Worm (Caenorhabditis elegans): ENCODE results near the gene F09B12.7.

DNA sequence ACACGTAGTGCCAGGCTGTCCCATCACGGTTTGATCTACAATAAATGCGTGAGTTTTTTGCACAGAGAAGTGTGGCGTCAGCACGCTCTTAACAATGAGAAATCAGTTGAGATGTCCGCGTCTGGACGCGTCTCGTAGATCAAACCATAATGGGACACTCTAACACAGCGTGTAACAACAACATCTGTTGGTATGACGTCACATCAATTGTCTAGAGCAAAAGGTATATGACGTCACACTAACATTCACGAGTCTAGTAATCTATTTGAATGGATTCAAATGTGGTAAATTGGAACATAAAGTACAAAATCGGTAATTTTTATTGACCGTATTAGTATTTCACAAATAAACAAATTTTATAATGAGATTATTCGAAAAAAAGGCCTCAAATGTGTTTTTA lies 20.9 kb upstream of the F09B12.7 start:
- no peak for TF ChIP-seq nhr-237 (tag; optimal IDR thresholded peaks at IDR 0.05)
- no peak for TF ChIP-seq pha-4 (GFP tag; IDR thresholded peaks at IDR 0.05)
- no peak for TF ChIP-seq pha-4 (tag; optimal IDR thresholded peaks at IDR 0.05)
- no peak for TF ChIP-seq nhr-41 (GFP tag; IDR thresholded peaks at IDR 0.05)
- TF ChIP-seq ama-1 (optimal IDR thresholded peaks at IDR 0.05), result no peak
- TF ChIP-seq mdl-1 (tag; optimal IDR thresholded peaks at IDR 0.05), result no peak
- TF ChIP-seq lin-13 (GFP tag; optimal IDR thresholded peaks at IDR 0.05), result no peak
- TF ChIP-seq unc-62 (GFP tag; optimal IDR thresholded peaks at IDR 0.05 in 1 of 2), result peak in 1 of 2 experiments; percentile 1
- no peak for TF ChIP-seq unc-62 (tag; optimal IDR thresholded peaks at IDR 0.05)
- no peak for TF ChIP-seq dmd-9 (GFP tag; IDR thresholded peaks at IDR 0.05)
- TF ChIP-seq nhr-28 (tag; optimal IDR thresholded peaks at IDR 0.05), result no peak
- TF ChIP-seq dmd-6 (GFP tag; IDR thresholded peaks at IDR 0.05), result no peak
- TF ChIP-seq R02D3.7 (tag; optimal IDR thresholded peaks at IDR 0.05), result no peak
- no peak for TF ChIP-seq snpc-4 (tag; optimal IDR thresholded peaks at IDR 0.05)
- no peak for TF ChIP-seq mep-1 (tag; optimal IDR thresholded peaks at IDR 0.05)
- no peak for TF ChIP-seq saeg-2 (GFP tag; IDR thresholded peaks at IDR 0.05)
